ENCODE assay signal across 3 fruit fly cellular contexts in genomic region chr3R:25056488-25057157, dm6.
TF ChIP-seq lines count a peak whose summit lies in the region.

No protein-coding gene starts in this region.

- TF ChIP-seq CTCF in whole organism, embryonic (GFP tag; optimal IDR thresholded peaks at IDR 0.05; lab: Kevin White, UChicago) = no peak

TF ChIP-seq in whole organism, adult, 20 proteins besides CTCF, POLR2A, EP300 and RAD21:
- TF ChIP-seq ovo (GFP tag; optimal IDR thresholded peaks at IDR 0.05; lab: Kevin White, UChicago) (peak; percentile 86), CG11617 (GFP tag; optimal IDR thresholded peaks at IDR 0.05; lab: Kevin White, UChicago) (no peak), toe (GFP tag; optimal IDR thresholded peaks at IDR 0.05; lab: Kevin White, UChicago) (no peak), CG33017 (tag; optimal IDR thresholded peaks at IDR 0.05; lab: Kevin White, UChicago) (no peak), CG7101 (tag; optimal IDR thresholded peaks at IDR 0.05; lab: Kevin White, UChicago) (no peak), cic (GFP tag; optimal IDR thresholded peaks at IDR 0.05; lab: Kevin White, UChicago) (peak; percentile 56), CG7045 (GFP tag; optimal IDR thresholded peaks at IDR 0.05; lab: Kevin White, UChicago) (no peak), CG1620 (GFP tag; optimal IDR thresholded peaks at IDR 0.05; lab: Kevin White, UChicago) (no peak), CG14711 (tag; optimal IDR thresholded peaks at IDR 0.05; lab: Kevin White, UChicago) (no peak), cnc (optimal IDR thresholded peaks at IDR 0.05; lab: Kevin White, UChicago) (no peak), tj (GFP tag; optimal IDR thresholded peaks at IDR 0.05; lab: Kevin White, UChicago) (no peak), Clk (GFP tag; optimal IDR thresholded peaks at IDR 0.05; lab: Kevin White, UChicago) (no peak), Hr96 (GFP tag; optimal IDR thresholded peaks at IDR 0.05; lab: Kevin White, UChicago) (no peak), bab1 (GFP tag; optimal IDR thresholded peaks at IDR 0.05; lab: Kevin White, UChicago) (no peak), Mnt (GFP tag; optimal IDR thresholded peaks at IDR 0.05; lab: Kevin White, UChicago) (no peak), CG12768 (GFP tag; optimal IDR thresholded peaks at IDR 0.05; lab: Kevin White, UChicago) (peak; percentile 8), Crg-1 (GFP tag; optimal IDR thresholded peaks at IDR 0.05; lab: Kevin White, UChicago) (no peak), kay (GFP tag; lab: Kevin White, UChicago; ENCODE audit: borderline replicate concordance) (peak; percentile 86), pad (GFP tag; optimal IDR thresholded peaks at IDR 0.05; lab: Kevin White, UChicago) (peak; percentile 93), CG5204 (GFP tag; optimal IDR thresholded peaks at IDR 0.05; lab: Kevin White, UChicago) (no peak)
TF ChIP-seq in whole organism, adult: peak in this region for 5.

TF ChIP-seq in whole organism, embryonic, 481 proteins besides CTCF, POLR2A, EP300 and RAD21:
- peak; percentile 44; the same call in 1 of the 2 replicates for TF ChIP-seq Rfx (GFP tag; IDR thresholded peaks at IDR 0.05; lab: Robert Waterston, UW)
- TF ChIP-seq Trl (optimal IDR thresholded peaks at IDR 0.05; lab: Kevin White, UChicago) = peak in 1 of 2 experiments; percentile 35
- TF ChIP-seq Trl (GFP tag; optimal IDR thresholded peaks at IDR 0.05; lab: Kevin White, UChicago) = no peak
- TF ChIP-seq C15 (GFP tag; IDR thresholded peaks at IDR 0.05; lab: Robert Waterston, UW) = no peak
- peak; percentile 14 for TF ChIP-seq CG34376 (GFP tag; optimal IDR thresholded peaks at IDR 0.05; lab: Kevin White, UChicago)
- no peak for TF ChIP-seq MBD-R2 (GFP tag; IDR thresholded peaks at IDR 0.05; lab: Robert Waterston, UW)
- peak; percentile 52 for TF ChIP-seq cg (GFP tag; optimal IDR thresholded peaks at IDR 0.05; lab: Kevin White, UChicago)
- no peak for TF ChIP-seq CG15479 (GFP tag; optimal IDR thresholded peaks at IDR 0.05; lab: Kevin White, UChicago)
- peak; percentile 93 for TF ChIP-seq CG12769 (tag; optimal IDR thresholded peaks at IDR 0.05; lab: Kevin White, UChicago)
- peak; percentile 65 for TF ChIP-seq grn (GFP tag; optimal IDR thresholded peaks at IDR 0.05; lab: Kevin White, UChicago)
- TF ChIP-seq kay (GFP tag; optimal IDR thresholded peaks at IDR 0.05; lab: Kevin White, UChicago) = peak; percentile 8
- peak; percentile 28 for TF ChIP-seq scrt (GFP tag; optimal IDR thresholded peaks at IDR 0.05; lab: Kevin White, UChicago)
- 0 out of 3 replicates have a peak, but pooled peaks have one; percentile 13 for TF ChIP-seq ci (GFP tag; IDR thresholded peaks at IDR 0.05; lab: Robert Waterston, UW)
- TF ChIP-seq eve (GFP tag; optimal IDR thresholded peaks at IDR 0.05; lab: Kevin White, UChicago) = peak in 1 of 2 experiments; percentile 69
- TF ChIP-seq kah (GFP tag; optimal IDR thresholded peaks at IDR 0.05; lab: Kevin White, UChicago) = peak; percentile 97

TF ChIP-seq in whole organism, wandering third instar larva, 38 proteins besides CTCF, POLR2A, EP300 and RAD21:
- TF ChIP-seq Dfd (GFP tag; optimal IDR thresholded peaks at IDR 0.05; lab: Kevin White, UChicago) = no peak
- no peak for TF ChIP-seq Rel (GFP tag; optimal IDR thresholded peaks at IDR 0.05; lab: Kevin White, UChicago)
- peak; percentile 72 for TF ChIP-seq Rel (tag; optimal IDR thresholded peaks at IDR 0.05; lab: Kevin White, UChicago)
